Worm (Caenorhabditis elegans) whole organism, late embryonic: ENCODE measurements around the gene ztf-16.

ENCODE experiments used
- C08G9.2 ChIP-seq: sonication (generic microtip); optimal IDR thresholded peaks from 2 replicates; lab custom pipeline; 2016; ENCODE audit warnings: mild to moderate bottlenecking, missing genetic modification characterization, moderate library complexity, missing compliant biosample characterization
- K09A11.1 ChIP-seq: sonication (generic microtip); optimal IDR thresholded peaks from 2 replicates; lab custom pipeline; 2017; ENCODE audit warnings: antibody characterized with exemption, mild to moderate bottlenecking, missing genetic modification characterization, missing compliant biosample characterization; ENCODE audit not compliant: insufficient read depth
- Y22D7AL.16 ChIP-seq: sonication (generic microtip); optimal IDR thresholded peaks from 2 replicates; lab custom pipeline; 2016; ENCODE audit warnings: missing genetic modification characterization, missing compliant biosample characterization
- ahr-1 ChIP-seq: sonication (generic microtip); optimal IDR thresholded peaks from 2 replicates; lab custom pipeline; 2016; ENCODE audit warnings: missing genetic modification characterization, missing compliant biosample characterization
- ceh-18 ChIP-seq: sonication (generic microtip); optimal IDR thresholded peaks from 2 replicates; lab custom pipeline; 2016; ENCODE audit warnings: missing genetic modification characterization, missing compliant biosample characterization
- ceh-19 ChIP-seq: fragments of 200-800 bp; sonication (Bioruptor generic); optimal IDR thresholded peaks from 2 replicates; lab custom pipeline; 2018; ENCODE audit warnings: mild to moderate bottlenecking, missing genetic modification characterization, missing compliant biosample characterization
- ceh-2 ChIP-seq: sonication (generic microtip); optimal IDR thresholded peaks from 2 replicates; lab custom pipeline; 2016; ENCODE audit warnings: missing genotype, missing genetic modification characterization, missing compliant biosample characterization
- ceh-24 ChIP-seq: sonication (generic microtip); optimal IDR thresholded peaks from 2 replicates; lab custom pipeline; 2016; ENCODE audit warnings: mild to moderate bottlenecking, missing genetic modification characterization, missing compliant biosample characterization
- ceh-30 ChIP-seq: fragments of 150-350 bp; optimal IDR thresholded peaks from 2 replicates; lab custom pipeline; 2014; ENCODE audit warnings: missing biosample characterization, missing genetic modification characterization
- ceh-31 ChIP-seq: sonication (generic microtip); optimal IDR thresholded peaks from 2 replicates; lab custom pipeline; 2016; ENCODE audit warnings: missing genetic modification characterization, missing compliant biosample characterization
- ceh-34 ChIP-seq: sonication (generic microtip); optimal IDR thresholded peaks from 2 replicates; lab custom pipeline; 2016; ENCODE audit warnings: mild to moderate bottlenecking, missing genetic modification characterization, missing compliant biosample characterization
- ceh-45 ChIP-seq: fragments of 200-800 bp; sonication (Bioruptor generic); IDR thresholded peaks from 2 replicates; pipeline ENCODE4 v1.3.6; 2022; ENCODE audit warnings: missing genetic modification reagents, missing genetic modification characterization, missing compliant biosample characterization
- che-1 ChIP-seq: sonication (generic microtip); optimal IDR thresholded peaks from 2 replicates; lab custom pipeline; 2016; ENCODE audit warnings: mild to moderate bottlenecking, missing genetic modification characterization, missing compliant biosample characterization
- elt-2 ChIP-seq: sonication (generic microtip); optimal IDR thresholded peaks from 2 replicates; lab custom pipeline; 2016; ENCODE audit warnings: missing genetic modification reagents, missing genetic modification characterization, missing compliant biosample characterization
- ets-4 ChIP-seq: sonication (generic microtip); optimal IDR thresholded peaks from 2 replicates; lab custom pipeline; 2016; ENCODE audit warnings: missing genetic modification characterization, missing compliant biosample characterization
- fax-1 ChIP-seq: sonication (generic microtip); optimal IDR thresholded peaks from 2 replicates; lab custom pipeline; 2016; ENCODE audit warnings: missing genotype, missing genetic modification characterization, missing compliant biosample characterization
- gmeb-2 ChIP-seq: sonication (generic microtip); optimal IDR thresholded peaks from 2 replicates; lab custom pipeline; 2016; ENCODE audit warnings: missing genetic modification characterization, inconsistent platforms, missing compliant biosample characterization
- hlh-15 ChIP-seq: sonication (generic microtip); optimal IDR thresholded peaks from 2 replicates; lab custom pipeline; 2016; ENCODE audit warnings: missing genetic modification characterization, missing compliant biosample characterization
- hlh-30 ChIP-seq: sonication (generic microtip); optimal IDR thresholded peaks from 2 replicates; lab custom pipeline; 2017; ENCODE audit warnings: antibody characterized with exemption, missing genetic modification characterization, missing compliant biosample characterization; ENCODE audit not compliant: insufficient read depth
- madf-2 ChIP-seq: sonication (generic microtip); optimal IDR thresholded peaks from 2 replicates; lab custom pipeline; 2017; ENCODE audit warnings: missing genetic modification characterization, missing compliant biosample characterization
- nfya-1 ChIP-seq: sonication (generic microtip); optimal IDR thresholded peaks from 2 replicates; lab custom pipeline; 2017; ENCODE audit warnings: missing genetic modification characterization, mild to moderate bottlenecking, missing compliant biosample characterization, antibody characterized with exemption, moderate library complexity
- pat-9 ChIP-seq: fragments of 200-800 bp; sonication (Bioruptor generic); optimal IDR thresholded peaks from 2 replicates; lab custom pipeline; 2018; ENCODE audit warnings: mild to moderate bottlenecking, missing genetic modification characterization, moderate library complexity, missing compliant biosample characterization
- pax-1 ChIP-seq: fragments of 150-350 bp; optimal IDR thresholded peaks from 2 replicates; lab custom pipeline; 2014; ENCODE audit warnings: missing biosample characterization, missing genetic modification characterization
- ref-2 ChIP-seq: sonication (generic microtip); optimal IDR thresholded peaks from 2 replicates; lab custom pipeline; 2016; ENCODE audit warnings: missing genetic modification characterization, missing compliant biosample characterization
- sdc-2 ChIP-seq: sonication (generic microtip); optimal IDR thresholded peaks from 2 replicates; lab custom pipeline; 2016; ENCODE audit warnings: missing genotype, missing genetic modification characterization, missing compliant biosample characterization
- sox-2 ChIP-seq: fragments of 200-800 bp; sonication (Bioruptor generic); IDR thresholded peaks from 2 replicates; pipeline ENCODE4 v1.3.6; 2022; ENCODE audit warnings: missing genetic modification reagents, missing genetic modification characterization, missing compliant biosample characterization
- tbx-2 ChIP-seq: sonication (generic microtip); optimal IDR thresholded peaks from 2 replicates; lab custom pipeline; 2016; ENCODE audit warnings: missing genetic modification characterization, missing compliant biosample characterization
- unc-3 ChIP-seq, 2 experiments: fragments of 200-800 bp in 1 of 2; sonication (Bioruptor generic) in 1 of 2; sonication (generic microtip) in 1 of 2; conservative IDR thresholded peaks in 1 of 2; optimal IDR thresholded peaks in 1 of 2; 2 replicates each; pipeline versions ENCODE4 v1.3.6 to Lab custom; 2016 to 2022; ENCODE audit warnings: missing compliant biosample characterization in 2 of 2, missing genetic modification characterization in 2 of 2, missing genetic modification reagents in 1 of 2
- unc-42 ChIP-seq: sonication (generic microtip); optimal IDR thresholded peaks from 2 replicates; lab custom pipeline; 2016; ENCODE audit warnings: missing genotype, missing genetic modification characterization, missing compliant biosample characterization
- unc-55 ChIP-seq: sonication (generic microtip); optimal IDR thresholded peaks from 2 replicates; lab custom pipeline; 2017; ENCODE audit warnings: missing biosample characterization, missing genetic modification reagents, missing genetic modification characterization
- unc-86 ChIP-seq: sonication (generic microtip); optimal IDR thresholded peaks from 2 replicates; lab custom pipeline; 2016; ENCODE audit warnings: missing genetic modification characterization, missing compliant biosample characterization
- ztf-16 ChIP-seq: sonication (generic microtip); optimal IDR thresholded peaks from 2 replicates; lab custom pipeline; 2017; ENCODE audit warnings: missing genetic modification characterization, missing compliant biosample characterization

Gene ztf-16

ce11 chrX:4813115-4813732 is 1.9 kb upstream of the ztf-16 start:
- TF ChIP-seq Y22D7AL.16 (tag; lab: Kevin White, UChicago) (peak; percentile 17), ceh-34 (tag; lab: Kevin White, UChicago) (no peak), sdc-2 (tag; lab: Kevin White, UChicago) (peak; percentile 13), ref-2 (tag; lab: Kevin White, UChicago) (peak; percentile 49), ztf-16 (tag; lab: Kevin White, UChicago) (peak; percentile 59)

ce11 chrX:4809753-4810424 is 1.5 kb downstream of the ztf-16 start:
- TF ChIP-seq hlh-30 (tag; lab: Kevin White, UChicago) (peak; percentile 59), pat-9 (tag; lab: Kevin White, UChicago) (no peak), madf-2 (no peak), C08G9.2 (tag; lab: Kevin White, UChicago) (no peak), ztf-16 (tag; lab: Kevin White, UChicago) (peak; percentile 63), ceh-30 (tag; lab: Kevin White, UChicago) (no peak)

DNA sequence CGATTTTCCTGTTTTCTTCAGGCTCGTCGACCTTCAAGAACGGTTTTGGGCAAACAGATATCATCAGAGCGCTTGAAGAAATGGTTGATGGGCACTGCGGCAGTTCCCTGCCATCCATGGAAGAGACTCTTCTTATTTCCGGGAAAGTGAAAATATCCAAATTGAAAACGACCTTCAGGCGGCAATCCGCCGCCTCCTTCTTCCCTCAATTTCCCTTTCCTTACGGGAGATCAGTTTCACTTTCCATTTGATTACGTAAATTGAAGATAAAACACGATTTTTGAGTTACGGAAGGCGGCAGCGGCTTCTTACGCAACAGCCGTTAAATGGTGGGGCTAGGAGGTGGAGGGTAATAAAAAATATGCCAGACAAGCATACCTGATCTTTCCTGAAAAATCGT is 2.2 kb downstream of the ztf-16 start:
- TF ChIP-seq ztf-16 (tag; lab: Kevin White, UChicago): peak; percentile 55
- TF ChIP-seq ref-2 (tag; lab: Kevin White, UChicago): peak; percentile 67
- TF ChIP-seq sox-2 (GFP tag; lab: Robert Waterston, UW): no peak

ce11 chrX:4808737-4809136 is 2.6 kb downstream of the ztf-16 start:
- TF ChIP-seq ceh-31 (tag; lab: Kevin White, UChicago) (no peak), nfya-1 (tag; lab: Kevin White, UChicago) (peak; percentile 26), ceh-18 (no peak), unc-42 (tag; lab: Kevin White, UChicago) (no peak), tbx-2 (tag; lab: Kevin White, UChicago) (no peak)

DNA sequence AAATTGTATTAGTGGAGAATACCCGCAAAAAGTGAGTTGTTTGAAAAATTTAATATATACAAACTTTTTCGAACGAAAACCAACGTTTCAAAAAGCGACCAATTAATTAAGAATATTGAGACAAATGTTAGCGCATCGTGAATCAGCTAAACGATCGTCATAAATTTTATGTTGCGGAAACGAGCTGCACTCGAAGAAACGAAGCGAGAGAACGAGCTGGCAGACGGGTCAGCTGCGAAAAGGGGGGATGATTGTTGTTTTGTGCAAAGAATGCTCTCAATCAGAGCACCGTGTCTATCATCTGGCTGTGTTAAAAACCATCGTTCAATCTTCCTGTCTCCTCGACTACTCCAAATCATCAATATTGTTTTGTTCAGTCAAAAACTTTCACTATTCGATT is 7.4 kb downstream of the ztf-16 start:
- TF ChIP-seq ceh-45 (no peak), fax-1 (tag; lab: Kevin White, UChicago) (no peak), ets-4 (tag; lab: Kevin White, UChicago) (no peak), pax-1 (no peak), ceh-2 (tag; lab: Kevin White, UChicago) (no peak), ceh-24 (no peak), ceh-19 (GFP tag; lab: Kevin White, UChicago) (no peak), ahr-1 (no peak), elt-2 (tag; lab: Kevin White, UChicago) (no peak), K09A11.1 (tag; lab: Kevin White, UChicago) (no peak)

- TF ChIP-seq gmeb-2 (tag; lab: Kevin White, UChicago) (no peak), unc-55 (peak; percentile 70), ztf-16 (tag; lab: Kevin White, UChicago) (peak; percentile 1)
Measured at ce11 chrX:4802255-4802654, 9.1 kb downstream of the ztf-16 start.

ce11 chrX:4800892-4801291 is 10.4 kb downstream of the ztf-16 start:
- TF ChIP-seq che-1 (tag; lab: Kevin White, UChicago) (no peak), elt-2 (tag; lab: Kevin White, UChicago) (peak; percentile 35), unc-86 (tag; lab: Kevin White, UChicago) (no peak), unc-55 (peak; percentile 10), hlh-15 (tag; lab: Kevin White, UChicago) (no peak), unc-3 (GFP tag; conservative IDR thresholded peaks at IDR 0.05; lab: Robert Waterston, UW) (no peak), unc-3 (tag; optimal IDR thresholded peaks at IDR 0.05; lab: Kevin White, UChicago) (no peak)
